Worm (Caenorhabditis elegans) whole organism, L2 larva: ENCODE results near the gene Y97E10C.1.
A peak's percentile ranks its signal among the peaks of the same experiment; 100 is the strongest.

ENCODE experiments used
- R02D3.7 ChIP-seq: fragments of 150-350 bp; optimal IDR thresholded peaks from 2 replicates; lab custom pipeline; 2014; ENCODE audit warnings: missing biosample characterization, missing genetic modification characterization
- ama-1 ChIP-seq: fragments of 150-350 bp; optimal IDR thresholded peaks from 2 replicates; lab custom pipeline; 2018; ENCODE audit warnings: inconsistent platforms
- blmp-1 ChIP-seq: sonication (generic microtip); optimal IDR thresholded peaks from 2 replicates; lab custom pipeline; 2017; ENCODE audit warnings: missing genetic modification characterization, mild to moderate bottlenecking, missing compliant biosample characterization, antibody characterized with exemption, moderate library complexity; ENCODE audit not compliant: insufficient read depth
- ceh-16 ChIP-seq: fragments of 150-350 bp; optimal IDR thresholded peaks from 2 replicates; lab custom pipeline; 2014; ENCODE audit warnings: missing biosample characterization, missing genetic modification characterization
- crh-2 ChIP-seq: sonication (generic microtip); optimal IDR thresholded peaks from 2 replicates; lab custom pipeline; 2017; ENCODE audit warnings: missing biosample characterization, missing genetic modification characterization
- egl-27 ChIP-seq: sonication (generic microtip); optimal IDR thresholded peaks from 3 replicates; lab custom pipeline; 2017; ENCODE audit warnings: missing biosample characterization, missing genetic modification reagents, missing genetic modification characterization
- fos-1 ChIP-seq: fragments of 150-350 bp; optimal IDR thresholded peaks from 2 replicates; lab custom pipeline; 2014; ENCODE audit warnings: missing biosample characterization, missing genetic modification characterization
- nhr-11 ChIP-seq: fragments of 150-350 bp; optimal IDR thresholded peaks from 2 replicates; lab custom pipeline; 2014; ENCODE audit warnings: missing biosample characterization, missing genetic modification characterization
- nhr-129 ChIP-seq: fragments of 150-350 bp; optimal IDR thresholded peaks from 2 replicates; lab custom pipeline; 2014; ENCODE audit warnings: missing biosample characterization, missing genetic modification characterization
- nhr-77 ChIP-seq: fragments of 150-350 bp; optimal IDR thresholded peaks from 2 replicates; lab custom pipeline; 2014; ENCODE audit warnings: missing biosample characterization, missing genetic modification characterization
- unc-62 ChIP-seq: fragments of 150-350 bp; optimal IDR thresholded peaks from 2 replicates; lab custom pipeline; 2014; ENCODE audit warnings: missing biosample characterization, missing genetic modification reagents, missing genetic modification characterization

ce11 chrV:7776029-7776628 is 47.5 kb downstream of the Y97E10C.1 start, which contains the start of the genes rpl-39 and rps-30:
- TF ChIP-seq nhr-77 (tag; lab: Kevin White, UChicago) (no peak), crh-2 (peak; percentile 83), nhr-129 (tag; lab: Kevin White, UChicago) (peak; percentile 88), ama-1 (lab: Kevin White, UChicago) (no peak), fos-1 (tag; lab: Kevin White, UChicago) (peak; percentile 73), blmp-1 (tag; lab: Kevin White, UChicago) (peak; percentile 66), nhr-11 (tag; lab: Kevin White, UChicago) (no peak), unc-62 (no peak), ceh-16 (tag; lab: Kevin White, UChicago) (peak; percentile 86), egl-27 (peak; percentile 47), R02D3.7 (tag; lab: Kevin White, UChicago) (peak; percentile 59)
